Worm (Caenorhabditis elegans) whole organism, L4 larva: ENCODE results near the gene irld-24.

ENCODE experiments used
- D1046.2 ChIP-seq: fragments of 200-800 bp; sonication (Bioruptor generic); IDR thresholded peaks from 2 replicates; pipeline ENCODE4 v1.3.6; 2022; ENCODE audit warnings: missing genetic modification characterization, missing compliant biosample characterization
- F26F4.8 ChIP-seq: fragments of 200-800 bp; sonication (Bioruptor generic); conservative IDR thresholded peaks from 2 replicates; pipeline ENCODE4 v1.3.6; 2022; ENCODE audit warnings: missing genetic modification characterization, missing compliant biosample characterization
- F37D6.2 ChIP-seq: sonication (generic microtip); optimal IDR thresholded peaks from 2 replicates; lab custom pipeline; 2016; ENCODE audit warnings: mild to moderate bottlenecking, missing genetic modification characterization, missing compliant biosample characterization
- R02D3.7 ChIP-seq: fragments of 150-350 bp; sonication (generic microtip); optimal IDR thresholded peaks from 3 replicates; lab custom pipeline; 2014; ENCODE audit warnings: missing biosample characterization, missing genetic modification characterization
- T20F7.1 ChIP-seq: fragments of 200-800 bp; sonication (Bioruptor generic); optimal IDR thresholded peaks from 2 replicates; lab custom pipeline; 2018; ENCODE audit warnings: mild to moderate bottlenecking, missing genetic modification characterization, missing compliant biosample characterization
- T26A8.4 ChIP-seq: fragments of 200-800 bp; sonication (Bioruptor generic); IDR thresholded peaks from 2 replicates; pipeline ENCODE4 v1.3.6; 2022; ENCODE audit warnings: missing genetic modification characterization, missing compliant biosample characterization
- Y5F2A.4 ChIP-seq: fragments of 200-800 bp; sonication (Bioruptor generic); optimal IDR thresholded peaks from 2 replicates; lab custom pipeline; 2018; ENCODE audit warnings: mild to moderate bottlenecking, missing genetic modification characterization, missing compliant biosample characterization
- ceh-20 ChIP-seq: fragments of 200-800 bp; sonication (Bioruptor generic); IDR thresholded peaks from 2 replicates; pipeline ENCODE4 v1.3.6; 2022; ENCODE audit warnings: missing genetic modification reagents, missing genetic modification characterization, missing compliant biosample characterization
- ceh-28 ChIP-seq: fragments of 150-350 bp; optimal IDR thresholded peaks from 2 replicates; lab custom pipeline; 2014; ENCODE audit warnings: missing biosample characterization, missing genetic modification reagents, missing genetic modification characterization
- ceh-82 ChIP-seq: sonication (generic microtip); optimal IDR thresholded peaks from 2 replicates; lab custom pipeline; 2017; ENCODE audit warnings: missing biosample characterization, missing genetic modification characterization
- ctbp-1 ChIP-seq: fragments of 200-800 bp; sonication (Bioruptor generic); IDR thresholded peaks from 2 replicates; pipeline ENCODE4 v1.3.6; 2022; ENCODE audit warnings: missing genetic modification reagents, missing genetic modification characterization, missing compliant biosample characterization
- daf-16 ChIP-seq, 3 experiments: sonication (generic microtip); optimal IDR thresholded peaks; 2 replicates each; lab custom pipeline; 2016 to 2017; ENCODE audit warnings: missing genetic modification characterization in 3 of 3, missing genetic modification reagents in 3 of 3, mild to moderate bottlenecking in 2 of 3, missing compliant biosample characterization in 2 of 3, missing biosample characterization in 1 of 3, moderate library complexity in 1 of 3
- dmd-6 ChIP-seq: fragments of 200-800 bp; sonication (Bioruptor generic); IDR thresholded peaks from 2 replicates; pipeline ENCODE4 v1.3.6; 2022; ENCODE audit warnings: missing genetic modification reagents, missing genetic modification characterization, missing compliant biosample characterization
- dmd-8 ChIP-seq: fragments of 200-800 bp; sonication (Bioruptor generic); IDR thresholded peaks from 2 replicates; pipeline ENCODE4 v1.3.6; 2022; ENCODE audit warnings: missing genetic modification characterization, missing compliant biosample characterization
- duxl-1 ChIP-seq: sonication (generic microtip); optimal IDR thresholded peaks from 2 replicates; lab custom pipeline; 2016; ENCODE audit warnings: mild to moderate bottlenecking, missing genetic modification characterization, moderate library complexity, missing compliant biosample characterization; ENCODE audit not compliant: poor library complexity
- dve-1 ChIP-seq: sonication (generic microtip); optimal IDR thresholded peaks from 2 replicates; lab custom pipeline; 2017; ENCODE audit warnings: antibody characterized with exemption, mild to moderate bottlenecking, missing genetic modification characterization, missing compliant biosample characterization; ENCODE audit not compliant: insufficient read depth
- egl-43 ChIP-seq: fragments of 200-800 bp; sonication (Bioruptor generic); IDR thresholded peaks from 2 replicates; pipeline ENCODE4 v1.3.6; 2022; ENCODE audit warnings: missing genetic modification reagents, missing genetic modification characterization, missing compliant biosample characterization
- fkh-10 ChIP-seq: fragments of 150-350 bp; optimal IDR thresholded peaks from 2 replicates; lab custom pipeline; 2014; ENCODE audit warnings: missing biosample characterization, missing genetic modification reagents, missing genetic modification characterization
- fos-1 ChIP-seq: fragments of 150-350 bp; optimal IDR thresholded peaks from 2 replicates; lab custom pipeline; 2014; ENCODE audit warnings: missing biosample characterization, missing genetic modification characterization
- hlh-11 ChIP-seq: fragments of 200-800 bp; sonication (Bioruptor generic); optimal IDR thresholded peaks from 2 replicates; lab custom pipeline; 2018; ENCODE audit warnings: mild to moderate bottlenecking, missing genetic modification characterization, missing compliant biosample characterization
- hmg-1.1 ChIP-seq: fragments of 200-800 bp; sonication (Bioruptor generic); IDR thresholded peaks from 2 replicates; pipeline ENCODE4 v1.3.6; 2022; ENCODE audit warnings: missing genetic modification reagents, missing genetic modification characterization, missing compliant biosample characterization
- jun-1 ChIP-seq: fragments of 150-350 bp; optimal IDR thresholded peaks from 2 replicates; lab custom pipeline; 2014; ENCODE audit warnings: missing biosample characterization, missing genetic modification reagents, missing genetic modification characterization
- lin-15B ChIP-seq: fragments of 150-350 bp; sonication (generic microtip); optimal IDR thresholded peaks from 3 replicates; lab custom pipeline; 2014; ENCODE audit warnings: missing biosample characterization, missing genetic modification characterization
- lir-3 ChIP-seq: sonication (generic microtip); optimal IDR thresholded peaks from 2 replicates; lab custom pipeline; 2016; ENCODE audit warnings: mild to moderate bottlenecking, missing genetic modification characterization, missing compliant biosample characterization
- madf-5 ChIP-seq, 2 experiments: fragments of 200-800 bp; sonication (Bioruptor generic); IDR thresholded peaks; 2 replicates each; pipeline ENCODE4 v1.3.6; 2022; ENCODE audit warnings: missing compliant biosample characterization in 2 of 2, missing genetic modification characterization in 2 of 2
- mep-1 ChIP-seq: fragments of 150-350 bp; sonication (generic microtip); optimal IDR thresholded peaks from 3 replicates; lab custom pipeline; 2014; ENCODE audit warnings: missing biosample characterization, missing genetic modification characterization
- mes-2 ChIP-seq: sonication (generic microtip); optimal IDR thresholded peaks from 2 replicates; lab custom pipeline; 2016; ENCODE audit warnings: missing genotype, mild to moderate bottlenecking, missing genetic modification characterization, missing compliant biosample characterization; ENCODE audit not compliant: poor library complexity, severe bottlenecking
- mxl-3 ChIP-seq: fragments of 200-800 bp; sonication (Bioruptor generic); optimal IDR thresholded peaks from 2 replicates; lab custom pipeline; 2018; ENCODE audit warnings: mild to moderate bottlenecking, missing genetic modification characterization, missing compliant biosample characterization
- nhr-10 ChIP-seq: fragments of 150-350 bp; optimal IDR thresholded peaks from 2 replicates; lab custom pipeline; 2014; ENCODE audit warnings: missing biosample characterization, missing genetic modification characterization
- nhr-102 ChIP-seq: sonication (generic microtip); optimal IDR thresholded peaks from 2 replicates; lab custom pipeline; 2016; ENCODE audit warnings: mild to moderate bottlenecking, missing genetic modification characterization, moderate library complexity, missing compliant biosample characterization
- nhr-111 ChIP-seq: fragments of 200-800 bp; sonication (Bioruptor generic); optimal IDR thresholded peaks from 2 replicates; lab custom pipeline; 2018; ENCODE audit warnings: mild to moderate bottlenecking, missing genetic modification characterization, missing compliant biosample characterization
- nhr-25 ChIP-seq: sonication (generic microtip); optimal IDR thresholded peaks from 2 replicates; lab custom pipeline; 2017; ENCODE audit warnings: missing genetic modification characterization, mild to moderate bottlenecking, missing compliant biosample characterization, antibody characterized with exemption, moderate library complexity, borderline replicate concordance; ENCODE audit not compliant: insufficient read depth
- nhr-28 ChIP-seq: fragments of 150-350 bp; optimal IDR thresholded peaks from 2 replicates; lab custom pipeline; 2014; ENCODE audit warnings: missing biosample characterization, missing genetic modification characterization
- nhr-6 ChIP-seq: fragments of 150-350 bp; optimal IDR thresholded peaks from 2 replicates; lab custom pipeline; 2014; ENCODE audit warnings: missing biosample characterization, missing genetic modification characterization
- nhr-76 ChIP-seq: fragments of 150-350 bp; optimal IDR thresholded peaks from 2 replicates; lab custom pipeline; 2014; ENCODE audit warnings: missing biosample characterization, missing genetic modification characterization
- php-3 ChIP-seq: fragments of 200-800 bp; sonication (Bioruptor generic); IDR thresholded peaks from 2 replicates; pipeline ENCODE4 v1.3.6; 2022; ENCODE audit warnings: missing genetic modification reagents, missing genetic modification characterization, missing compliant biosample characterization
- rbr-2 ChIP-seq: sonication (generic microtip); optimal IDR thresholded peaks from 2 replicates; lab custom pipeline; 2016; ENCODE audit warnings: missing genotype, missing genetic modification characterization, missing compliant biosample characterization
- set-16 ChIP-seq: fragments of 200-800 bp; sonication (Bioruptor generic); IDR thresholded peaks from 2 replicates; pipeline ENCODE4 v1.3.6; 2022; ENCODE audit warnings: missing genetic modification reagents, missing genetic modification characterization, missing compliant biosample characterization
- skn-1 ChIP-seq: fragments of 150-350 bp; optimal IDR thresholded peaks from 2 replicates; lab custom pipeline; 2014; ENCODE audit warnings: missing biosample characterization, missing genetic modification characterization
- spr-3 ChIP-seq: fragments of 200-800 bp; sonication (Bioruptor generic); optimal IDR thresholded peaks from 2 replicates; lab custom pipeline; 2018; ENCODE audit warnings: mild to moderate bottlenecking, missing genetic modification characterization, missing compliant biosample characterization
- tag-97 ChIP-seq: fragments of 200-800 bp; sonication (Bioruptor generic); IDR thresholded peaks from 2 replicates; pipeline ENCODE4 v1.3.6; 2022; ENCODE audit warnings: missing genetic modification characterization, missing compliant biosample characterization
- tra-1 ChIP-seq: fragments of 200-800 bp; sonication (Bioruptor generic); IDR thresholded peaks from 2 replicates; pipeline ENCODE4 v1.3.6; 2022; ENCODE audit warnings: missing genetic modification reagents, missing genetic modification characterization, missing compliant biosample characterization
- unc-130 ChIP-seq: sonication (generic microtip); optimal IDR thresholded peaks from 2 replicates; lab custom pipeline; 2016; ENCODE audit warnings: missing genetic modification reagents, missing genetic modification characterization, missing compliant biosample characterization
- unc-39 ChIP-seq: sonication (generic microtip); optimal IDR thresholded peaks from 2 replicates; lab custom pipeline; 2017; ENCODE audit warnings: missing biosample characterization, missing genetic modification characterization
- unc-62 ChIP-seq, 3 experiments: fragments of 150-350 bp in 1 of 3; sonication (generic microtip); optimal IDR thresholded peaks in 2 of 3; peaks in 1 of 3; 1 replicate in 1 of 3; 2 replicates in 2 of 3; lab custom pipeline; 2014 to 2017; ENCODE audit warnings: missing biosample characterization in 3 of 3, missing genetic modification characterization in 3 of 3, missing genetic modification reagents in 3 of 3, missing genotype in 1 of 3
- vab-7 ChIP-seq: fragments of 200-800 bp; sonication (Bioruptor generic); IDR thresholded peaks from 2 replicates; pipeline ENCODE4 v1.3.6; 2022; ENCODE audit warnings: missing genetic modification reagents, missing genetic modification characterization, missing compliant biosample characterization
- zip-11 ChIP-seq: fragments of 200-800 bp; sonication (Bioruptor generic); IDR thresholded peaks from 2 replicates; pipeline ENCODE4 v1.3.6; 2022; ENCODE audit warnings: missing genetic modification characterization, missing compliant biosample characterization

Gene irld-24

ce11 chrX:13948810-13949209, 37.6 kb upstream of the irld-24 start, which contains the start of gene alg-1:
Gene alg-1, plus strand, starts transcription at chrX:13949110.
- TF ChIP-seq zip-11: no peak
- no peak for TF ChIP-seq unc-39 (tag; lab: Kevin White, UChicago)
- TF ChIP-seq dmd-8 (GFP tag; lab: Robert Waterston, UW): no peak
- no peak for TF ChIP-seq ceh-20 (GFP tag; lab: Robert Waterston, UW)
- no peak for TF ChIP-seq T26A8.4 (GFP tag; lab: Robert Waterston, UW)
- TF ChIP-seq Y5F2A.4 (GFP tag; lab: Kevin White, UChicago): no peak
- no peak for TF ChIP-seq tra-1 (GFP tag; lab: Robert Waterston, UW)
- TF ChIP-seq tag-97 (GFP tag; lab: Robert Waterston, UW): no peak
- TF ChIP-seq lin-15B (tag; lab: Kevin White, UChicago): no peak
- no peak for TF ChIP-seq dmd-6 (GFP tag; lab: Robert Waterston, UW)
- TF ChIP-seq unc-130 (GFP tag; lab: Kevin White, UChicago): no peak
- no peak for TF ChIP-seq spr-3
- TF ChIP-seq mxl-3 (GFP tag; lab: Kevin White, UChicago): no peak
- TF ChIP-seq, all 104 proteins: peak for 0

ce11 chrX:13950620-13951152, 35.7 kb upstream of the irld-24 start:
- TF ChIP-seq nhr-102 (tag; lab: Kevin White, UChicago) (peak; percentile 41), D1046.2 (0 out of 2 replicates have a peak, but pooled peaks have one; percentile 55), vab-7 (GFP tag; lab: Robert Waterston, UW) (no peak), lir-3 (no peak), mep-1 (tag; lab: Kevin White, UChicago) (peak; percentile 72), ceh-82 (tag; lab: Kevin White, UChicago) (no peak), fos-1 (tag; lab: Kevin White, UChicago) (no peak), nhr-25 (tag; lab: Kevin White, UChicago) (peak; percentile 50), skn-1 (tag; lab: Kevin White, UChicago) (no peak), php-3 (GFP tag; lab: Robert Waterston, UW) (peak; percentile 49; the same call in 1 of the 2 replicates), duxl-1 (tag; lab: Kevin White, UChicago) (no peak), egl-43 (peak; percentile 47; the same call in 1 of the 2 replicates), mes-2 (peak; percentile 50), F26F4.8 (GFP tag; lab: Robert Waterston, UW) (no peak), madf-5 (GFP tag; IDR thresholded peaks at IDR 0.05; lab: Robert Waterston, UW) (no peak), daf-16 (GFP tag; optimal IDR thresholded peaks at IDR 0.05; lab: Kevin White, UChicago) (no peak), daf-16 (tag; optimal IDR thresholded peaks at IDR 0.05; lab: Kevin White, UChicago) (peak; percentile 39), ceh-28 (tag; lab: Kevin White, UChicago) (peak; percentile 51), T26A8.4 (GFP tag; lab: Robert Waterston, UW) (no peak), rbr-2 (tag; lab: Kevin White, UChicago) (peak; percentile 33), nhr-10 (tag; lab: Kevin White, UChicago) (peak; percentile 14), nhr-111 (no peak), T20F7.1 (GFP tag; lab: Kevin White, UChicago) (no peak), fkh-10 (GFP tag; lab: Kevin White, UChicago) (no peak), F37D6.2 (tag; lab: Kevin White, UChicago) (no peak), mxl-3 (GFP tag; lab: Kevin White, UChicago) (peak; percentile 61), nhr-76 (tag; lab: Kevin White, UChicago) (no peak), spr-3 (no peak), unc-62 (GFP tag; optimal IDR thresholded peaks at IDR 0.05 in 1 of 2; lab: Kevin White, UChicago) (peak in 1 of 2 experiments; percentile 72), unc-62 (tag; optimal IDR thresholded peaks at IDR 0.05; lab: Kevin White, UChicago) (no peak), set-16 (peak; percentile 38), R02D3.7 (tag; lab: Kevin White, UChicago) (no peak), hmg-1.1 (GFP tag; lab: Robert Waterston, UW) (peak; percentile 57), jun-1 (tag; lab: Kevin White, UChicago) (peak; percentile 55), dve-1 (peak; percentile 64), nhr-6 (tag; lab: Kevin White, UChicago) (no peak), ctbp-1 (GFP tag; lab: Robert Waterston, UW) (no peak), dmd-6 (GFP tag; lab: Robert Waterston, UW) (peak; percentile 60), nhr-28 (tag; lab: Kevin White, UChicago) (peak; percentile 56), tra-1 (GFP tag; lab: Robert Waterston, UW) (no peak), hlh-11 (tag; lab: Kevin White, UChicago) (peak; percentile 81)
